Fruit fly (Drosophila melanogaster): ENCODE data around the gene Nipsnap.
A peak's percentile ranks its signal among the peaks of the same experiment; 100 is the strongest.

Gene Nipsnap

DNA sequence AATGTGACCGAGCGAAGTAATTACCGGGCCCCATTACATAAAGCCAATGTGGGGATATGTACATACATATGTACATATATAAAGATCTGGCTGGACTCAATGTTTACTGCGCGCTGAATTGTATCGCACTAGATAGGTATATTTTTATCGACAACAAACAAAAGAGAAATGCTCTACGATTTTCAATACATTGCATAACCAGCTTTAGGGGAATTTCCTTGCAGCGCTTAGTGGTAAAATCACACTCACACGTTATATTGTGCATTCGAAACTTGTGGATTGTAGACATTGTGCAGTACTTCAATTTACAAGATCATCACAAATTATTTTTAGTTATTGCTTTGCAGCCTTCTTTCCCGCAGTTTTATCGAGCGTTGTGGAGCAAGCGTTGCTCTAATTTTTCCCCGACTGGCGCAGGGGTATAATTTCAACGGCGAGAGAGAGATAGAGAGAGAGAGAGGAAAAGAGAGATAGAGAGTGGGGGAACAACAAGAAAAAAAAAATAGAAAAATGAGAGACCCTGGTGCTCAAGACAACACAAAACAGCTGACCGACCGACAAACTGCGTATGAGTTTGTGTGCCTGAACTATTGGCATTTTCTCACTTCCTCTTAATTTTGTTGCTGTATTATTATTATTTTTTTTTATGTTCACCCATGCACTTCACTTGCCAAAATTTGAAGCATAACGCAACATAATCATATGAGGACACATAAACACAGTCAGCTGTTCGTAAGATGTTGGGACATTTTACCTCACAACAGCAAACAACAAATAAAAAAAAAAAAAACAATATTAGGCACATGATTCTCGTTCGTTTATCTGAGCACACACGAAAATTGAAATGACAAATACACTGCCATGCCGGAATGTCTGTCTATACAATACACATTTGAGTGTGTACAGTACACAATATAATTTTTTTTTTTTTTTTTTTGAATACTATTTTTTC is 15.9 kb upstream of the Nipsnap start:
- TF ChIP-seq CG17801 (GFP tag; optimal IDR thresholded peaks at IDR 0.05; ENCODE audit: partially characterized antibody) = no peak

DNA sequence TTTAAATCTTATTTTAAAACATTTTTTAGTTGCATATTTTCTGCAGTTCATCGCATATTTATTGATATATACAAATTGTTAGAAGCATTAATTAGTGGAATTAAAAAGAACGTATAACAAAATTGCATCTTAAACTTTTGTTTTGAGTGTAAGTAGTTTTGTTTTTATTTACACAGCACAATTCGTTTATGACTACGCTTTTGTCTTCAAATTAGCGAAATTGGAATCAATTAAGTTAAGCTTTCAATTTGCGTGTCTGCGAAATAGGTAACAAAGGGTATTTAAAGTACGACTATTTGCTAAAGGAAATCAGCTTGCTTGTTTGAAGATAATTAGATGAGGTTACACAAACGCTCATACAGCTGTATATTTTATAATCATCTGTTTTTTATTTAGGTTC is 14.9 kb upstream of the Nipsnap start:
- no peak for TF ChIP-seq CG17801 (GFP tag; optimal IDR thresholded peaks at IDR 0.05; ENCODE audit: partially characterized antibody)

DNA sequence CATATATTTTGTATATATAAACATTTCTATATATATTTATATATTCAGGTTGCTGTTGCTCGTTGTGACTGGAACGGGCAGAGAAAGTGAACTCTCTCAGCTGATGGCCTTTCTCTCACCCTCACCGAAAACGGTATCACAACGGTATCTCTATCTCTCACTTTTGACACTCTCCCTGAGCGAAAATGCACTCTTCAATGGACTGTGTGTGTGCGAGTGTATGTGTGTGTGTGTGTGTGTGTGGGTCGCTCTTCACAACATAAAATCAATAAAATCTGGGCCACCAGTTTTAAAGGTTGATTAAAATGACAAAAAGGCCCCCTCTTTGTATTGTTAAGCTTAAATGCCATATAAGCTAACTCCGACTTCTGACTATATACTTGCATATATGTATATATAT is 14.1 kb upstream of the Nipsnap start:
- no peak for TF ChIP-seq CG17801 (GFP tag; optimal IDR thresholded peaks at IDR 0.05; ENCODE audit: partially characterized antibody)

DNA sequence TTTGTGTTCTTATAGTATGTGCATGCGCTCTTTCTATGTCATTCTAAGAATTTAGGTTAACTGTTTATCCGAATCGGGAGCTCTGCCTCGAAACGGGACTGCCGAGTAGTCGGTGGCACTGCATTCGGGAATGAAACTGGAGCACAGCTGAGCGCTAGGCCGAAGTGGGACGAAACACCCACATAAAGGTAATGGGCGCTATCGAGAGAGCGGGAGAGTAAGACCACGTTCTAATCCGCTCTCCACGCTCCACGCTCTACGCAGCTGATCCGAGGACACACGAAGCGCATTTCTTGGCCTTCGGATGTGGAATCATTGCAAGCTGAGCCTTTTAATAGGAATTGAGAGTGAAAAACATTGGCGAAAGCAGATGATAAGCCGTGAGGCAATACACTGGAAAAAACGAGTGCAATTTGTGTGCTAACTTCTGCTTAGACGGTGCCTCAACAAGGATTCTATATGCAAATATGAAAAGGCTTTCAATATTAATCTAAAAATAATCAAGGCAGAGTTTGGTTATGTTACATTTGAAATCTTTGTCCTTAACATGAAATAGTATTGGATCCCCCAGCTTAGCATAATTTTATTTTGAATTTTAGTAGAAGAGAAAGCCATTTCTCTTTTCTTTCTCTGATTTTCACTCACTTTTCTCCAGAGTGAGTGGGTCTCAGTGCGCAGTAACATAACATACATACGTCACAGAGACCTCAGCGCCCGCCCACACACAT is 12.7 kb upstream of the Nipsnap start:
- TF ChIP-seq CG17801 (GFP tag; optimal IDR thresholded peaks at IDR 0.05; ENCODE audit: partially characterized antibody) = no peak

DNA sequence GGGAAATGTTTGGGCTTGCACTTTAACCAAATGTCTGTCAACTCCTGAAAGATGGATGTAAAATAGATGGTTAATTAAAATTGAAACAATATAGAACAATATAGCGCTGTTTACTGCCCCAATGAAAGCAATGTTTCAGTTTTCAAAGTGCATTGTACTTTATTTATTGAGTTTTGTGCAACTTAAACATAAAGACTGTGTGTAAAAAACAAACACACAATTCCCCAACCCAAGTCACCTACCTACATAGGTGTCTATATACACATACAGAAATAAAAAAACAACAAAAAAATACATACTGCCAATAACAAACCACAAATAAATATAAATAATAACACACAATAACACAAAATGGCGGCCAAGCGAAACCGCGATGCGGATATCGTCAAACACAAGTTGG is 9.6 kb upstream of the Nipsnap start, which contains the start of gene CG8958:
TSS of gene CG8958 (plus strand) at position 301 of the 400 bp plus-strand sequence.
- no peak for TF ChIP-seq CG17801 (GFP tag; optimal IDR thresholded peaks at IDR 0.05; ENCODE audit: partially characterized antibody)

DNA sequence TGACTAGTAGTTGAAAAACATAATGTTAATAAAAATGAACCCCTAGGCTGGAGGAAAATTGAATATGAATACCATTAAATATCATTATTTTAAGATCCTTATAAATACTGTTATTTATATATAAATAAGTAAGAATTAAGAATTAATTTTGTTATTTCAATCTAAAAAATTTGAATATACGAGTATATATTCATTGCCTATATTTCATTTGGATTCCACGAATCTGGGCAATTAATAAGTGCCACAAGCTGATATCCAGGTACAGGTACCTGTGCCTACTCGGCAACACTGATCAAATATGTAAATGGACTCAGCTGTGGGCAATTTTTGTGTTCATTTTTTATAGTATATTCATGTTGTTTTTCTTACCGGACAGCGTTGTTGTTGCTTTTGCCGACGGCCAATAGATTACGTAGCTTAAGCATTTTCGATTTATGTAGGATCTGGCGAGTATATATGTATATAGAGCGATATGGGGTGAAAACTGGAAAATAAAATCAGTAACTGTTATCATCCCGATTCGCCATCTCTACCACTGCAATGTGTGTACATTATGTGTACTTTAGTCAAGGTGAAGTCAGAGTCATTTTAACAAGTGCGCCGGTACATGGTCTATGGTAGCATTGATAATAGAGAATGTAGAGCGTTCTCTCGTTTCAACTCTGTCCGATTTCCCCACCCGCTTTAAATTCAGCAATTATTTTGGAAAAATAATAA is 552 bp downstream of the Nipsnap start:
- TF ChIP-seq CG17801 (GFP tag; optimal IDR thresholded peaks at IDR 0.05; ENCODE audit: partially characterized antibody) = no peak

DNA sequence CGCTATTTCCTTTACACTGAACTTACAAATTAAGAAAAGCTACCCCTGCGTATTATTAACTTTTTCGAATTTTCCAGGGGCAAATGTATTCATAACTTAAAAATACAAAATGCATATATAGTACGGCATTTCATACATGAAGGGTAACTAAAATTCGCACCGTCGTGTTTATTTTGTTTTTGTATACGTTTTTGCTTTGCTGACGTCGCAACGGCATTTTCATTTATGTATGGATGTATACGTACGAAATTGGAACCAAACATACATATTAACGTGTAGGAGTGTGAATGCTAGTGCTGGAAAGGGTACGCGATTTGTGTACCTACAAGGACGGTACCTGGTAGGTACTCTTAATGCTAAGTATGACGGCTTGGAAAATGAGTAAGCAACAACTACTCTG is 1.2 kb downstream of the Nipsnap start:
- TF ChIP-seq CG17801 (GFP tag; optimal IDR thresholded peaks at IDR 0.05; ENCODE audit: partially characterized antibody) = peak; percentile 3

DNA sequence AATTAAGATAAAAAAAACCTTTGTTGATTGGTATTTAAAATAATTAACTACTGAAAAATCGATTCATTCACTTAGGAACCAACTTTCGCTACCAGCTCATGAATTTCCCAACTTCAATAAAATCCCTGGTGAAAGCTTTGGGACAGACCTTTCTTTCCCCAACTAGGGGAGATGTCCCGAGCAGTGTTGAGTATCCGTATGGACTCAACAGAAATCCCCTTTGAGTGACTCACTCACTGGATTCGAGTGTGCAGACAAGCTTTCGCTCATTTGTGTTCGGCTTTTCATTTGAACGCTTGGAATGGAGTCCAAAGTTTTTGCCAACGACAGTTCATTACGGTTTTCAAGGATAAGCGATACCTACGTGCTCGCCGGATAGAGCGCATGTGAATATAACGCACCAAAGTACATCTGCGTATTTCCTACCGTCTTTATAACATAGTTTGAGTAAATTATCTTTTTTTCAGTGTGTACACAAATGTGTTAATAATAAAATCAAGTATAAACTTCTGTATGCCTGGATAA is 9.9 kb downstream of the Nipsnap start, which contains the start of gene dpr18:
TSS of gene dpr18 (plus strand) at position 325 of the 525 bp plus-strand sequence.
- no peak for TF ChIP-seq CG17801 (GFP tag; optimal IDR thresholded peaks at IDR 0.05; ENCODE audit: partially characterized antibody)

DNA sequence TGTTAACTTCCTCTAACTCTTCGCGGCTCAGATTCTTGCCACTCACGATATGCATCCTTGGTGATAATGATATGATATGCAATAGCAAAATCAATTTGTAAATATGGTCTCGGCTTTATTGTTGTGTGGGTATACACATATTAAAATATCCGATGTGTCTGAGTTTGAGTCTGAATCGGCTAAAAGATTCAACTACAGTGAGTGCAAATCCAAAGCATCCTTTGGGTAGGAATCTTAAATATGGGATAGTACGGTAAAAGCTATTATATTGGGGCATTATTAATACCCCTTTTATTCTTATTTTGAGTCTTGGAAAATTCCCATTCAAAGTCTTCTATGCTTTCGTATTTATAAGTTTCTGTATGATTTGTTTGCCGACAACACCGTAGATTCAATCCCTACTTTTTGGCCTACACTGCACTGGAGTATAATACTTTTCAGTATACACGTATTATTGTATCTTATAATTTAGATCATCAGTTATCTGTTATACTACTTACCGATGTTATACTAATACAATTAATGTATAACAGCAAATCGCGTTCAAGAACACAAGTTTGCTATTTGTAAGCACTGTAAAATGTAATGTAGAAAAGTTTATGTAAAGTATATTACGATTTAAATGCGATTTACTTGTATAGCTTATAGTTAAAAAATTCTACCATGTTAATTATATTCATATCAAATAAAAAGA is 10.5 kb downstream of the Nipsnap start, which contains the start of gene CG12395:
TSS of gene CG12395 (minus strand) at position 179 of the 694 bp plus-strand sequence.
- TF ChIP-seq CG17801 (GFP tag; optimal IDR thresholded peaks at IDR 0.05; ENCODE audit: partially characterized antibody) = no peak
